Fruit fly (Drosophila melanogaster): ENCODE measurements around the gene spoon.

spoon gene

dm6 chrX:5420568-5421019, at the start of gene spoon (continued):
- TF ChIP-seq crc (GFP tag; optimal IDR thresholded peaks at IDR 0.05) (no peak), CG12769 (tag; optimal IDR thresholded peaks at IDR 0.05) (no peak), lbe (GFP tag; optimal IDR thresholded peaks at IDR 0.05) (no peak), Meics (GFP tag; optimal IDR thresholded peaks at IDR 0.05) (no peak), Hr3 (GFP tag; optimal IDR thresholded peaks at IDR 0.05) (no peak), eve (GFP tag; optimal IDR thresholded peaks at IDR 0.05) (no peak), dmrt11E (tag; optimal IDR thresholded peaks at IDR 0.05) (no peak), tll (GFP tag; optimal IDR thresholded peaks at IDR 0.05) (no peak), Bgb (GFP tag; IDR thresholded peaks at IDR 0.05; ENCODE audit: partially characterized antibody) (peak; percentile 96), MESR4 (GFP tag; optimal IDR thresholded peaks at IDR 0.05) (peak; percentile 35), ci (GFP tag; IDR thresholded peaks at IDR 0.05) (no peak), h (optimal IDR thresholded peaks at IDR 0.05) (no peak), slp2 (GFP tag; optimal IDR thresholded peaks at IDR 0.05) (no peak), grn (GFP tag; optimal IDR thresholded peaks at IDR 0.05) (no peak), Ada2b (GFP tag; IDR thresholded peaks at IDR 0.05) (no peak), YL-1 (GFP tag; optimal IDR thresholded peaks at IDR 0.05) (no peak), zfh2 (GFP tag; optimal IDR thresholded peaks at IDR 0.05) (peak; percentile 70), eyg (GFP tag; optimal IDR thresholded peaks at IDR 0.05) (no peak), ap (GFP tag; IDR thresholded peaks at IDR 0.05) (no peak), CrebB (tag; optimal IDR thresholded peaks at IDR 0.05) (no peak), CG34224 (GFP tag; IDR thresholded peaks at IDR 0.05; ENCODE audit: partially characterized antibody) (peak; percentile 88), Jarid2 (GFP tag; optimal IDR thresholded peaks at IDR 0.05) (no peak), CG18011 (GFP tag; optimal IDR thresholded peaks at IDR 0.05) (peak; percentile 7), CG8478 (optimal IDR thresholded peaks at IDR 0.05) (no peak), gcm2 (GFP tag; optimal IDR thresholded peaks at IDR 0.05) (no peak), CG18476 (GFP tag; optimal IDR thresholded peaks at IDR 0.05) (no peak), tap (tag; optimal IDR thresholded peaks at IDR 0.05) (no peak), CG17359 (tag; optimal IDR thresholded peaks at IDR 0.05) (no peak), tio (GFP tag; optimal IDR thresholded peaks at IDR 0.05) (no peak), CG10654 (GFP tag; optimal IDR thresholded peaks at IDR 0.05) (no peak), CG4707 (GFP tag; optimal IDR thresholded peaks at IDR 0.05) (no peak), ara (GFP tag; IDR thresholded peaks at IDR 0.05) (no peak), CG2712 (tag; optimal IDR thresholded peaks at IDR 0.05) (no peak), lmd (GFP tag; IDR thresholded peaks at IDR 0.05) (peak; percentile 39; the same call in 1 of the 2 replicates), stc (GFP tag; IDR thresholded peaks at IDR 0.05) (no peak), CG15269 (tag; optimal IDR thresholded peaks at IDR 0.05) (no peak), CG17568 (GFP tag; optimal IDR thresholded peaks at IDR 0.05) (no peak), zf30C (GFP tag; optimal IDR thresholded peaks at IDR 0.05) (no peak), CG7372 (GFP tag; IDR thresholded peaks at IDR 0.05) (no peak), CG8765 (GFP tag; IDR thresholded peaks at IDR 0.05) (no peak), sug (tag; optimal IDR thresholded peaks at IDR 0.05) (no peak), Hand (GFP tag; optimal IDR thresholded peaks at IDR 0.05) (no peak), ab (GFP tag; optimal IDR thresholded peaks at IDR 0.05) (no peak), CG8924 (tag; optimal IDR thresholded peaks at IDR 0.05) (no peak), CG14050 (GFP tag; IDR thresholded peaks at IDR 0.05) (no peak), disco-r (GFP tag; optimal IDR thresholded peaks at IDR 0.05) (no peak), NFAT (GFP tag; IDR thresholded peaks at IDR 0.05) (peak; percentile 76), CkIIα-i1 (GFP tag; IDR thresholded peaks at IDR 0.05) (no peak), jing (GFP tag; optimal IDR thresholded peaks at IDR 0.05) (no peak), HmgZ (tag; optimal IDR thresholded peaks at IDR 0.05) (peak; percentile 38), nmo (GFP tag; optimal IDR thresholded peaks at IDR 0.05) (peak; percentile 16), zen (tag; optimal IDR thresholded peaks at IDR 0.05) (no peak)
